Fruit fly (Drosophila melanogaster): ENCODE results near the gene GMF.

GMF gene

DNA sequence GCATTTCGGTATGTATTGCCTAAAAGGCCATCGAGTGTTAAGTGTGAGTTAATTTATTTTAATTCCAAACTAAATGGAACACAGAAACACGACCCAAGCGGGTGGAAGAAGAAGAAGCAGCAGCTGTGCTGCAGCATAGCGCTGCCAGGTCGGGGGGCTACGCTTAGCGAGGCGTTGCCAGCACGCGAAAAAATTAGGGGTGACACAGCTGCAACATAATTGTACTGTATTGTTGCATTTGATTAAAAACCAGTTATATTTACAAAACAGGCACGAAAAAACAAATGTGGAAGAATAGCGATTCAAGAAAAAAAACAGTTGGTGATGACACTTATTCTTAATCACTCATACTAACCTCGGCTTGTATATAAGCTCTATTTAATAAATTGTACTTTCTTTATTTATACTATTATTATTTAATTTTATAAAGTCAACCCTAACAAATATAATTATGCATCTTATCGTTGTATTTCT is 47.4 kb upstream of the GMF start (continued):
- no peak for TF ChIP-seq psq (GFP tag; optimal IDR thresholded peaks at IDR 0.05)
- TF ChIP-seq Doc2 (GFP tag; IDR thresholded peaks at IDR 0.05): no peak
- no peak for TF ChIP-seq CG1832 (GFP tag; optimal IDR thresholded peaks at IDR 0.05)
- peak; percentile 47 for TF ChIP-seq CG15011 (GFP tag; optimal IDR thresholded peaks at IDR 0.05)
- TF ChIP-seq Atf3 (GFP tag; optimal IDR thresholded peaks at IDR 0.05): peak; percentile 7
- TF ChIP-seq CG13624 (GFP tag; optimal IDR thresholded peaks at IDR 0.05): peak; percentile 55
- TF ChIP-seq Poxn (GFP tag; IDR thresholded peaks at IDR 0.05): no peak
- no peak; the same call in 1 of the 2 replicates for TF ChIP-seq CG14441 (GFP tag; IDR thresholded peaks at IDR 0.05)
- TF ChIP-seq NK7.1 (GFP tag; optimal IDR thresholded peaks at IDR 0.05): no peak
- no peak for TF ChIP-seq ftz-f1 (GFP tag; optimal IDR thresholded peaks at IDR 0.05)
- TF ChIP-seq CG33213 (GFP tag; optimal IDR thresholded peaks at IDR 0.05): peak; percentile 38
- peak; percentile 61 for TF ChIP-seq CG4820 (GFP tag; optimal IDR thresholded peaks at IDR 0.05)
- 0 out of 2 replicates have a peak, but pooled peaks have one; percentile 21 for TF ChIP-seq CG42726 (GFP tag; IDR thresholded peaks at IDR 0.05; ENCODE audit: partially characterized antibody)
- no peak for TF ChIP-seq repo (GFP tag; optimal IDR thresholded peaks at IDR 0.05)
- peak; percentile 88 for TF ChIP-seq row (GFP tag; IDR thresholded peaks at IDR 0.05)
- TF ChIP-seq hbn (GFP tag; IDR thresholded peaks at IDR 0.05; ENCODE audit: partially characterized antibody): peak; percentile 39
- TF ChIP-seq CG12299 (tag; optimal IDR thresholded peaks at IDR 0.05): no peak
- TF ChIP-seq CG10366 (GFP tag; IDR thresholded peaks at IDR 0.05): peak; percentile 72
- no peak for TF ChIP-seq Dp (GFP tag; optimal IDR thresholded peaks at IDR 0.05)
- peak; percentile 67; the same call in 1 of the 2 replicates for TF ChIP-seq Drgx (GFP tag; IDR thresholded peaks at IDR 0.05)
- peak; percentile 69 for TF ChIP-seq Awh (GFP tag; IDR thresholded peaks at IDR 0.05)
- peak; percentile 87 for TF ChIP-seq Sry-δ (GFP tag; optimal IDR thresholded peaks at IDR 0.05)
- TF ChIP-seq Gsc (GFP tag; IDR thresholded peaks at IDR 0.05): 0 out of 2 replicates have a peak, but pooled peaks have one; percentile 20
- TF ChIP-seq CG10209 (GFP tag; optimal IDR thresholded peaks at IDR 0.05): peak; percentile 75
- TF ChIP-seq CG12236 (GFP tag; optimal IDR thresholded peaks at IDR 0.05): peak; percentile 14
- TF ChIP-seq amos (GFP tag; IDR thresholded peaks at IDR 0.05; ENCODE audit: partially characterized antibody): peak; percentile 72
- TF ChIP-seq CG8924 (tag; optimal IDR thresholded peaks at IDR 0.05): peak; percentile 71
- TF ChIP-seq CG15269 (tag; optimal IDR thresholded peaks at IDR 0.05): no peak
- TF ChIP-seq nom (GFP tag; optimal IDR thresholded peaks at IDR 0.05): no peak
- TF ChIP-seq CG7357 (GFP tag; IDR thresholded peaks at IDR 0.05): peak; percentile 65; the same call in 1 of the 3 replicates
- no peak for TF ChIP-seq Deaf1 (tag; optimal IDR thresholded peaks at IDR 0.05)
- TF ChIP-seq dan (GFP tag; IDR thresholded peaks at IDR 0.05): no peak
- TF ChIP-seq CG5953 (GFP tag; IDR thresholded peaks at IDR 0.05): no peak
- peak; percentile 68 for TF ChIP-seq CG2712 (tag; optimal IDR thresholded peaks at IDR 0.05)
- TF ChIP-seq Sry-β (GFP tag; optimal IDR thresholded peaks at IDR 0.05): peak; percentile 11
- peak; percentile 43 for TF ChIP-seq CG13123 (GFP tag; optimal IDR thresholded peaks at IDR 0.05)
- TF ChIP-seq chif (GFP tag; optimal IDR thresholded peaks at IDR 0.05): peak; percentile 76 to 83
- peak; percentile 41; the same call in 2 of the 3 replicates for TF ChIP-seq CG16813 (GFP tag; IDR thresholded peaks at IDR 0.05; ENCODE audit: partially characterized antibody)
- TF ChIP-seq Vsx1 (GFP tag; optimal IDR thresholded peaks at IDR 0.05): no peak
- no peak for TF ChIP-seq odd (GFP tag; optimal IDR thresholded peaks at IDR 0.05)
- TF ChIP-seq zfh2 (GFP tag; optimal IDR thresholded peaks at IDR 0.05): peak; percentile 77
- peak; percentile 47; the same call in 1 of the 2 replicates for TF ChIP-seq CG43689 (GFP tag; IDR thresholded peaks at IDR 0.05)
- TF ChIP-seq CG8478 (optimal IDR thresholded peaks at IDR 0.05): no peak
- no peak for TF ChIP-seq CG1792 (GFP tag; optimal IDR thresholded peaks at IDR 0.05)
- peak; percentile 41 for TF ChIP-seq eyg (GFP tag; optimal IDR thresholded peaks at IDR 0.05)
- TF ChIP-seq crp (GFP tag; optimal IDR thresholded peaks at IDR 0.05): peak in 1 of 2 experiments; percentile 79
- TF ChIP-seq CG5245 (GFP tag; optimal IDR thresholded peaks at IDR 0.05): peak; percentile 49
- TF ChIP-seq Ets65A (GFP tag): peak; percentile 97
- TF ChIP-seq CG12391 (tag; optimal IDR thresholded peaks at IDR 0.05): peak; percentile 81
- peak; percentile 15 for TF ChIP-seq CG1647 (GFP tag; optimal IDR thresholded peaks at IDR 0.05)
- TF ChIP-seq CG6175 (GFP tag; IDR thresholded peaks at IDR 0.05): peak; percentile 75

Measured in whole organism, embryonic.